Worm (Caenorhabditis elegans) whole organism, L1 larva: ENCODE results near the gene K11E4.6.

ENCODE experiments used
- C16A3.4 ChIP-seq: fragments of 150-350 bp; optimal IDR thresholded peaks from 2 replicates; lab custom pipeline; 2014; ENCODE audit warnings: missing biosample characterization, missing genetic modification characterization
- F16B12.6 ChIP-seq: fragments of 150-350 bp; optimal IDR thresholded peaks from 2 replicates; lab custom pipeline; 2014; ENCODE audit warnings: missing biosample characterization, missing genetic modification characterization
- Y116A8C.19 ChIP-seq: sonication (generic microtip); optimal IDR thresholded peaks from 2 replicates; lab custom pipeline; 2016; ENCODE audit warnings: missing compliant biosample characterization, missing genetic modification characterization, borderline replicate concordance
- aly-2 ChIP-seq: fragments of 150-350 bp; optimal IDR thresholded peaks from 2 replicates; lab custom pipeline; 2014; ENCODE audit warnings: missing biosample characterization, missing genetic modification characterization
- ama-1 ChIP-seq: fragments of 150-350 bp; optimal IDR thresholded peaks from 2 replicates; lab custom pipeline; 2014
- ceh-63 ChIP-seq: fragments of 200-800 bp; sonication (Bioruptor generic); optimal IDR thresholded peaks from 2 replicates; lab custom pipeline; 2018; ENCODE audit warnings: mild to moderate bottlenecking, missing genetic modification characterization, missing compliant biosample characterization
- ceh-8 ChIP-seq: fragments of 200-800 bp; sonication (Bioruptor generic); optimal IDR thresholded peaks from 2 replicates; lab custom pipeline; 2018; ENCODE audit warnings: mild to moderate bottlenecking, missing genetic modification characterization, moderate library complexity, missing compliant biosample characterization
- ceh-90 ChIP-seq: sonication (generic microtip); optimal IDR thresholded peaks from 2 replicates; lab custom pipeline; 2016; ENCODE audit warnings: missing genetic modification characterization, missing compliant biosample characterization
- ces-1 ChIP-seq: fragments of 150-350 bp; optimal IDR thresholded peaks from 2 replicates; lab custom pipeline; 2014; ENCODE audit warnings: missing biosample characterization, missing genetic modification reagents, missing genetic modification characterization
- dsc-1 ChIP-seq: sonication (generic microtip); optimal IDR thresholded peaks from 2 replicates; lab custom pipeline; 2016; ENCODE audit warnings: mild to moderate bottlenecking, missing genetic modification characterization, missing compliant biosample characterization
- efl-1 ChIP-seq, 4 experiments: fragments of 150-350 bp; optimal IDR thresholded peaks in 3 of 4; peaks in 1 of 4; 1 replicate in 1 of 4; 2 replicates in 3 of 4; lab custom pipeline; 2014; ENCODE audit warnings: missing biosample characterization in 2 of 4, missing genetic modification characterization in 2 of 4, missing genetic modification reagents in 2 of 4
- efl-3 ChIP-seq: fragments of 200-800 bp; sonication (Bioruptor generic); optimal IDR thresholded peaks from 2 replicates; lab custom pipeline; 2018; ENCODE audit warnings: mild to moderate bottlenecking, missing genetic modification characterization, missing compliant biosample characterization
- egl-27 ChIP-seq, 2 experiments: fragments of 150-350 bp in 1 of 2; sonication (generic microtip); optimal IDR thresholded peaks; 3 replicates each; lab custom pipeline; 2017 to 2018; ENCODE audit warnings: missing biosample characterization in 2 of 2, missing genetic modification characterization in 2 of 2, missing genetic modification reagents in 2 of 2
- ets-5 ChIP-seq: fragments of 200-800 bp; sonication (Bioruptor generic); IDR thresholded peaks from 2 replicates; pipeline ENCODE4 v1.3.6; 2022; ENCODE audit warnings: missing genetic modification characterization, missing compliant biosample characterization
- fkh-10 ChIP-seq: sonication (generic microtip); optimal IDR thresholded peaks from 2 replicates; lab custom pipeline; 2017; ENCODE audit warnings: missing biosample characterization, missing genetic modification reagents, missing genetic modification characterization
- fkh-4 ChIP-seq: sonication (generic microtip); optimal IDR thresholded peaks from 2 replicates; lab custom pipeline; 2016; ENCODE audit warnings: missing compliant biosample characterization, missing genetic modification characterization, borderline replicate concordance
- fkh-8 ChIP-seq: sonication (generic microtip); optimal IDR thresholded peaks from 2 replicates; lab custom pipeline; 2016; ENCODE audit warnings: mild to moderate bottlenecking, missing genetic modification characterization, missing compliant biosample characterization
- grh-1 ChIP-seq: fragments of 200-800 bp; sonication (Bioruptor generic); IDR thresholded peaks from 2 replicates; pipeline ENCODE4 v1.3.6; 2022; ENCODE audit warnings: missing genetic modification reagents, missing genetic modification characterization, missing compliant biosample characterization
- jun-1 ChIP-seq: fragments of 150-350 bp; optimal IDR thresholded peaks from 2 replicates; lab custom pipeline; 2014; ENCODE audit warnings: missing biosample characterization, missing genetic modification reagents, missing genetic modification characterization
- lin-14 ChIP-seq: fragments of 200-800 bp; sonication (Bioruptor generic); optimal IDR thresholded peaks from 2 replicates; lab custom pipeline; 2018; ENCODE audit warnings: mild to moderate bottlenecking, missing genetic modification characterization, moderate library complexity, missing compliant biosample characterization
- lin-15B ChIP-seq: fragments of 150-350 bp; sonication (generic microtip); optimal IDR thresholded peaks from 3 replicates; lab custom pipeline; 2014; ENCODE audit warnings: missing biosample characterization, missing genetic modification characterization
- lin-39 ChIP-seq: fragments of 150-350 bp; optimal IDR thresholded peaks from 2 replicates; lab custom pipeline; 2014; ENCODE audit warnings: missing biosample characterization, missing genetic modification reagents, missing genetic modification characterization
- lir-3 ChIP-seq: sonication (generic microtip); optimal IDR thresholded peaks from 2 replicates; lab custom pipeline; 2016; ENCODE audit warnings: mild to moderate bottlenecking, missing genetic modification characterization, moderate library complexity, missing compliant biosample characterization; ENCODE audit not compliant: poor library complexity
- mab-9 ChIP-seq: fragments of 200-800 bp; sonication (Bioruptor generic); IDR thresholded peaks from 2 replicates; pipeline ENCODE4 v1.3.6; 2022; ENCODE audit warnings: missing genetic modification reagents, missing genetic modification characterization, missing compliant biosample characterization
- mef-2 ChIP-seq: fragments of 150-350 bp; optimal IDR thresholded peaks from 2 replicates; lab custom pipeline; 2014; ENCODE audit warnings: missing biosample characterization, missing genetic modification characterization
- mep-1 ChIP-seq: fragments of 150-350 bp; optimal IDR thresholded peaks from 2 replicates; lab custom pipeline; 2014; ENCODE audit warnings: missing biosample characterization, missing genetic modification characterization
- nhr-19 ChIP-seq: fragments of 200-800 bp; sonication (Bioruptor generic); conservative IDR thresholded peaks from 2 replicates; pipeline ENCODE4 v1.3.6; 2022; ENCODE audit warnings: missing genetic modification characterization, missing compliant biosample characterization
- nhr-20 ChIP-seq: sonication (generic microtip); optimal IDR thresholded peaks from 2 replicates; lab custom pipeline; 2016; ENCODE audit warnings: mild to moderate bottlenecking, missing genetic modification characterization, missing compliant biosample characterization
- nhr-28 ChIP-seq: fragments of 150-350 bp; optimal IDR thresholded peaks from 2 replicates; lab custom pipeline; 2014; ENCODE audit warnings: missing biosample characterization, missing genetic modification characterization
- nhr-76 ChIP-seq: sonication (generic microtip); optimal IDR thresholded peaks from 2 replicates; lab custom pipeline; 2017; ENCODE audit warnings: missing biosample characterization, missing genetic modification characterization
- nhr-77 ChIP-seq: fragments of 150-350 bp; optimal IDR thresholded peaks from 2 replicates; lab custom pipeline; 2014; ENCODE audit warnings: missing biosample characterization, missing genetic modification characterization
- nhr-84 ChIP-seq: sonication (generic microtip); optimal IDR thresholded peaks from 2 replicates; lab custom pipeline; 2017; ENCODE audit warnings: missing biosample characterization, missing genetic modification characterization
- nhr-85 ChIP-seq: sonication (generic microtip); peaks from one replicate; lab custom pipeline; 2016; ENCODE audit warnings: missing genetic modification characterization, inconsistent platforms, missing compliant biosample characterization
- snpc-4 ChIP-seq: fragments of 150-350 bp; optimal IDR thresholded peaks from 2 replicates; lab custom pipeline; 2014; ENCODE audit warnings: missing biosample characterization, missing genetic modification characterization
- snu-23 ChIP-seq: sonication (generic microtip); optimal IDR thresholded peaks from 2 replicates; lab custom pipeline; 2016; ENCODE audit warnings: missing genetic modification characterization, missing compliant biosample characterization
- sox-4 ChIP-seq: sonication (generic microtip); optimal IDR thresholded peaks from 2 replicates; lab custom pipeline; 2016; ENCODE audit warnings: missing genetic modification characterization, missing compliant biosample characterization
- swsn-7 ChIP-seq: sonication (generic microtip); optimal IDR thresholded peaks from 2 replicates; lab custom pipeline; 2016; ENCODE audit warnings: missing genetic modification characterization, missing compliant biosample characterization
- tbx-2 ChIP-seq: sonication (generic microtip); optimal IDR thresholded peaks from 2 replicates; lab custom pipeline; 2016; ENCODE audit warnings: missing genetic modification characterization, missing compliant biosample characterization
- tlp-1 ChIP-seq: fragments of 150-350 bp; optimal IDR thresholded peaks from 2 replicates; lab custom pipeline; 2014; ENCODE audit warnings: missing biosample characterization, missing genetic modification characterization
- unc-130 ChIP-seq: fragments of 150-350 bp; optimal IDR thresholded peaks from 2 replicates; lab custom pipeline; 2017; ENCODE audit warnings: missing biosample characterization, missing genetic modification characterization, inconsistent platforms
- unc-86 ChIP-seq: sonication (generic microtip); optimal IDR thresholded peaks from 2 replicates; lab custom pipeline; 2016; ENCODE audit warnings: missing genetic modification characterization, missing compliant biosample characterization
- unc-98 ChIP-seq: fragments of 200-800 bp; sonication (Bioruptor generic); IDR thresholded peaks from 2 replicates; pipeline ENCODE4 v1.3.6; 2022; ENCODE audit warnings: missing genetic modification characterization, missing compliant biosample characterization
- vab-15 ChIP-seq: sonication (generic microtip); optimal IDR thresholded peaks from 2 replicates; lab custom pipeline; 2017; ENCODE audit warnings: missing genotype, mild to moderate bottlenecking, missing genetic modification characterization, missing compliant biosample characterization
- xbp-1 ChIP-seq: sonication (generic microtip); optimal IDR thresholded peaks from 2 replicates; lab custom pipeline; 2016; ENCODE audit warnings: missing genetic modification characterization, missing compliant biosample characterization
- ztf-11 ChIP-seq, 2 experiments: sonication (generic microtip); optimal IDR thresholded peaks; 2 replicates each; lab custom pipeline; 2016 to 2017; ENCODE audit warnings: missing genetic modification characterization in 2 of 2, missing biosample characterization in 1 of 2, missing compliant biosample characterization in 1 of 2

Gene K11E4.6

ce11 chrX:13687655-13688054 is 36.8 kb upstream of the K11E4.6 start, which contains the start of gene adm-2:
Gene adm-2 (plus strand): TSS chrX:13687955.
- TF ChIP-seq nhr-85 (tag; lab: Kevin White, UChicago): no peak
- no peak for TF ChIP-seq Y116A8C.19
- no peak for TF ChIP-seq ztf-11 (tag; optimal IDR thresholded peaks at IDR 0.05; lab: Kevin White, UChicago)
- no peak for TF ChIP-seq nhr-76 (tag; lab: Kevin White, UChicago)
- TF ChIP-seq, all 84 proteins: peak for 0

- peak; percentile 68 for TF ChIP-seq snpc-4
- TF ChIP-seq snu-23: no peak
- TF ChIP-seq, all 84 proteins: peak for 1
These were observed 34.1 kb upstream of the K11E4.6 start for ce11 chrX:13690333-13690732.

ce11 chrX:13696152-13696551 is 28.3 kb upstream of the K11E4.6 start:
- TF ChIP-seq swsn-7 (tag; lab: Kevin White, UChicago) (no peak), aly-2 (no peak), lin-14 (peak; percentile 56), fkh-8 (tag; lab: Kevin White, UChicago) (peak; percentile 25), jun-1 (no peak), ceh-63 (GFP tag; lab: Kevin White, UChicago) (peak; percentile 40), mab-9 (GFP tag; lab: Robert Waterston, UW) (no peak), mep-1 (tag; lab: Kevin White, UChicago) (no peak), ama-1 (lab: Kevin White, UChicago) (no peak), sox-4 (tag; lab: Kevin White, UChicago) (no peak), mef-2 (tag; lab: Kevin White, UChicago) (no peak), efl-3 (no peak), dsc-1 (peak; percentile 65), grh-1 (GFP tag; lab: Robert Waterston, UW) (no peak), fkh-4 (tag; lab: Kevin White, UChicago) (no peak)
- TF ChIP-seq, all 84 proteins: peak for 4

ce11 chrX:13697520-13697919 is 26.9 kb upstream of the K11E4.6 start:
- TF ChIP-seq F16B12.6 (tag; lab: Kevin White, UChicago) (no peak), efl-1 (optimal IDR thresholded peaks at IDR 0.05; lab: Kevin White, UChicago) (no peak), efl-1 (GFP tag; optimal IDR thresholded peaks at IDR 0.05 in 1 of 2; lab: Kevin White, UChicago) (no peak), tlp-1 (tag; lab: Kevin White, UChicago) (no peak), ets-5 (GFP tag; lab: Robert Waterston, UW) (no peak)

- TF ChIP-seq ceh-8 (peak; percentile 99), nhr-77 (tag; lab: Kevin White, UChicago) (peak; percentile 99), unc-86 (tag; lab: Kevin White, UChicago) (peak; percentile 98), egl-27 (tag; optimal IDR thresholded peaks at IDR 0.05; lab: Kevin White, UChicago) (peak; percentile 97 to 98), Y116A8C.19 (no peak), ces-1 (GFP tag; lab: Kevin White, UChicago) (peak; percentile 84), unc-130 (peak; percentile 99), xbp-1 (tag; lab: Kevin White, UChicago) (peak; percentile 98), lir-3 (tag; lab: Kevin White, UChicago) (peak; percentile 96), C16A3.4 (tag; lab: Kevin White, UChicago) (peak; percentile 99), fkh-4 (tag; lab: Kevin White, UChicago) (peak; percentile 97), nhr-28 (tag; lab: Kevin White, UChicago) (peak; percentile 58), nhr-20 (tag; lab: Kevin White, UChicago) (peak; percentile 99), jun-1 (peak; percentile 100), unc-98 (GFP tag; lab: Robert Waterston, UW) (peak; percentile 94), dsc-1 (peak; percentile 100), nhr-19 (GFP tag; lab: Robert Waterston, UW) (peak; percentile 99), ceh-90 (tag; lab: Kevin White, UChicago) (no peak), lin-14 (peak; percentile 98), lin-39 (tag; lab: Kevin White, UChicago) (peak; percentile 100), fkh-10 (GFP tag; lab: Kevin White, UChicago) (peak; percentile 100), vab-15 (peak; percentile 73), tbx-2 (tag; lab: Kevin White, UChicago) (peak; percentile 99), lin-15B (tag; lab: Kevin White, UChicago) (peak; percentile 51), nhr-84 (tag; lab: Kevin White, UChicago) (peak; percentile 83), mep-1 (tag; lab: Kevin White, UChicago) (peak; percentile 100), sox-4 (tag; lab: Kevin White, UChicago) (peak; percentile 100)
These were observed 23.7 kb upstream of the K11E4.6 start for ce11 chrX:13700642-13701233.
